Worm (Caenorhabditis elegans): ENCODE data around the gene asp-6.

asp-6 gene

DNA sequence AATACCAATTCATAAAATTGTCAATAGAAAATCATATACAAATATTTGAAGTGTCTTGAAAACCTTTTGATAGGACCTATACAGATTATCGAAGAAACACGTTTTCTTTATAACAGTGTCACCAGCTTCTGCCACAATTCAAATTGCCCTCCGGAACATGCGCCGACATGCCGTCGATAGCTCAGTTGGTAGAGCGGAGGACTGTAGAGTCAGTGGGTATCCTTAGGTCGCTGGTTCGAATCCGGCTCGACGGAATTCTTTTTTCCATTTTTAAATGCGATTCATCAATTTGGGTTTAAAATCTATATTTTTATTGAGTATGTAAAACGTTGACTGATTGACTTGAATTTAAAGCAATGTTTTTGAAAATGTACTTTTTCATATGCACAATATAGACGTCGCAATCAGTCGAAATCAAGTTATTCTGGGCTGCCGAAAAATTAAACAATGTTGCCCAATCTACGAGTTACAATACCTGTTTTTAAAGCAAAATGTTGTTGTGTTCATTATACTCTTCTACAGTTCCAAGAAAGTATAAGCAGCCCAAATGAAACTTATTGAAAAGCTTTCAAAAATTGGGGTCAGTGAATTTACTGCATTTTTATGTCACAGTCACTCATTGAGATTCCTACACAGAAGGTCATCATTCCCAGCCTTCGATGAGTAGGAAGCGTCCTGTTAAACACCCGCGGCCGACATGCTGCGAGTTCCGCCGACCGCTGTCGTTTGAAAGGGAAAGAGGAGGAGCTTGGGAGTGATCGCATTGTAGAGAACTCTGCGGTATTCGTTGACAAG, 21.2 kb downstream of the asp-6 start (continued):
- TF ChIP-seq nhr-27 (tag; optimal IDR thresholded peaks at IDR 0.05) (no peak), egl-44 (GFP tag; IDR thresholded peaks at IDR 0.05) (0 out of 2 replicates have a peak, but pooled peaks have one; percentile 34), ceh-27 (GFP tag; optimal IDR thresholded peaks at IDR 0.05) (peak; percentile 42), rec-8 (tag; optimal IDR thresholded peaks at IDR 0.05) (peak in 1 of 2 experiments; percentile 17), somi-1 (GFP tag; optimal IDR thresholded peaks at IDR 0.05) (peak; percentile 11), snpc-3.4 (tag; optimal IDR thresholded peaks at IDR 0.05) (peak; percentile 97), lir-1 (GFP tag; conservative IDR thresholded peaks at IDR 0.05) (0 out of 2 replicates have a peak, but pooled peaks have one; percentile 14), attf-6 (GFP tag; IDR thresholded peaks at IDR 0.05) (peak; percentile 94), Y56A3A.18 (GFP tag; IDR thresholded peaks at IDR 0.05) (peak; percentile 77), hsf-1 (GFP tag; IDR thresholded peaks at IDR 0.05) (peak; percentile 91), Y53F4B.3 (GFP tag; IDR thresholded peaks at IDR 0.05) (no peak), madf-6 (GFP tag; IDR thresholded peaks at IDR 0.05) (peak; percentile 89), mxl-1 (tag; optimal IDR thresholded peaks at IDR 0.05) (peak; percentile 42), ztf-22 (GFP tag; optimal IDR thresholded peaks at IDR 0.05) (no peak), D2030.7 (GFP tag; IDR thresholded peaks at IDR 0.05) (peak; percentile 96), Y67H2A.10 (GFP tag; conservative IDR thresholded peaks at IDR 0.05) (no peak), ekl-4 (GFP tag; IDR thresholded peaks at IDR 0.05) (peak; percentile 80), snpc-4 (GFP tag; optimal IDR thresholded peaks at IDR 0.05) (peak; percentile 99), snpc-4 (tag; optimal IDR thresholded peaks at IDR 0.05) (peak; percentile 97 to 100 (median 99)), egl-18 (GFP tag; IDR thresholded peaks at IDR 0.05) (no peak), efl-1 (GFP tag; optimal IDR thresholded peaks at IDR 0.05) (peak; percentile 17), nfya-1 (tag; optimal IDR thresholded peaks at IDR 0.05; ENCODE audit: borderline replicate concordance, insufficient read depth) (no peak), lin-40 (tag; optimal IDR thresholded peaks at IDR 0.05) (peak; percentile 43), nhr-80 (tag; optimal IDR thresholded peaks at IDR 0.05) (peak; percentile 16), F49E8.2 (tag; optimal IDR thresholded peaks at IDR 0.05; ENCODE audit: insufficient read depth) (peak; percentile 96), unc-130 (GFP tag; optimal IDR thresholded peaks at IDR 0.05) (peak; percentile 72), F37B4.10 (GFP tag; IDR thresholded peaks at IDR 0.05) (no peak), die-1 (tag; optimal IDR thresholded peaks at IDR 0.05) (peak; percentile 49), hrde-1 (tag; optimal IDR thresholded peaks at IDR 0.05; ENCODE audit: borderline replicate concordance) (peak; percentile 90), xnd-1 (tag; optimal IDR thresholded peaks at IDR 0.05) (peak; percentile 68), B0035.1 (tag; optimal IDR thresholded peaks at IDR 0.05) (peak; percentile 46), ceh-40 (GFP tag; IDR thresholded peaks at IDR 0.05) (no peak), lsl-1 (GFP tag; optimal IDR thresholded peaks at IDR 0.05) (peak; percentile 67), nhr-90 (tag; optimal IDR thresholded peaks at IDR 0.05) (peak; percentile 16), repo-1 (tag; optimal IDR thresholded peaks at IDR 0.05) (peak; percentile 79), rpc-1 (optimal IDR thresholded peaks at IDR 0.05) (peak; percentile 60), rpc-1 (tag; optimal IDR thresholded peaks at IDR 0.05) (peak; percentile 80), hmg-20 (GFP tag; IDR thresholded peaks at IDR 0.05) (peak; percentile 83), cebp-1 (GFP tag; IDR thresholded peaks at IDR 0.05) (no peak), cebp-1 (tag; optimal IDR thresholded peaks at IDR 0.05) (peak; percentile 25), F52B5.7 (tag; optimal IDR thresholded peaks at IDR 0.05) (no peak), madf-10 (tag; optimal IDR thresholded peaks at IDR 0.05) (peak; percentile 39), attf-3 (GFP tag; conservative IDR thresholded peaks at IDR 0.05) (0 out of 2 replicates have a peak, but pooled peaks have one; percentile 31), hmg-1.2 (GFP tag; IDR thresholded peaks at IDR 0.05) (peak; percentile 90), B0261.1 (tag; optimal IDR thresholded peaks at IDR 0.05) (peak; percentile 69), lin-35 (GFP tag; optimal IDR thresholded peaks at IDR 0.05) (peak in 2 of 3 experiments; percentile 42 to 47), tbp1 (GFP tag; optimal IDR thresholded peaks at IDR 0.05) (peak; percentile 88)

Data from whole organism, young adult.